Worm (Caenorhabditis elegans) whole organism, L1 larva: ENCODE measurements around the gene natc-1.

Experiments used
- ces-1 ChIP-seq: fragments of 150-350 bp; optimal IDR thresholded peaks from 2 replicates; lab custom pipeline; 2014; ENCODE audit warnings: missing biosample characterization, missing genetic modification reagents, missing genetic modification characterization
- dpl-1 ChIP-seq, 3 experiments: fragments of 150-350 bp in 2 of 3; sonication (generic microtip) in 1 of 3; optimal IDR thresholded peaks; 2 replicates each; lab custom pipeline; 2014 to 2017; ENCODE audit warnings: missing biosample characterization in 3 of 3, missing genetic modification characterization in 3 of 3, missing genetic modification reagents in 3 of 3
- egl-27 ChIP-seq, 2 experiments: fragments of 150-350 bp in 1 of 2; sonication (generic microtip); optimal IDR thresholded peaks; 3 replicates each; lab custom pipeline; 2017 to 2018; ENCODE audit warnings: missing biosample characterization in 2 of 2, missing genetic modification characterization in 2 of 2, missing genetic modification reagents in 2 of 2
- elt-3 ChIP-seq, 6 experiments: fragments of 150-350 bp in 1 of 6; sonication (generic microtip); optimal IDR thresholded peaks; 2 replicates each; lab custom pipeline; 2017 to 2018; ENCODE audit warnings: missing biosample characterization in 6 of 6, missing genetic modification characterization in 6 of 6, inconsistent platforms in 1 of 6
- mab-9 ChIP-seq: fragments of 200-800 bp; sonication (Bioruptor generic); IDR thresholded peaks from 2 replicates; pipeline ENCODE4 v1.3.6; 2022; ENCODE audit warnings: missing genetic modification reagents, missing genetic modification characterization, missing compliant biosample characterization
- rnt-1 ChIP-seq: sonication (generic microtip); optimal IDR thresholded peaks from 2 replicates; lab custom pipeline; 2016; ENCODE audit warnings: mild to moderate bottlenecking, missing genetic modification characterization, moderate library complexity, missing compliant biosample characterization
- sox-4 ChIP-seq: sonication (generic microtip); optimal IDR thresholded peaks from 2 replicates; lab custom pipeline; 2016; ENCODE audit warnings: missing genetic modification characterization, missing compliant biosample characterization
- ztf-11 ChIP-seq, 2 experiments: sonication (generic microtip); optimal IDR thresholded peaks; 2 replicates each; lab custom pipeline; 2016 to 2017; ENCODE audit warnings: missing genetic modification characterization in 2 of 2, missing biosample characterization in 1 of 2, missing compliant biosample characterization in 1 of 2

ce11 chrV:8426741-8427457 lies 35.3 kb upstream of the natc-1 start:
- no peak for TF ChIP-seq dpl-1 (GFP tag; optimal IDR thresholded peaks at IDR 0.05; lab: Kevin White, UChicago)
- TF ChIP-seq rnt-1 (tag; lab: Kevin White, UChicago) = no peak
- no peak for TF ChIP-seq ces-1
- TF ChIP-seq egl-27 (tag; optimal IDR thresholded peaks at IDR 0.05; lab: Kevin White, UChicago) = no peak
- peak in 2 of 6 experiments; percentile 27 to 88 for TF ChIP-seq elt-3 (tag; optimal IDR thresholded peaks at IDR 0.05; lab: Kevin White, UChicago)
- no peak for TF ChIP-seq mab-9 (GFP tag; lab: Robert Waterston, UW)
- TF ChIP-seq ztf-11 (tag; optimal IDR thresholded peaks at IDR 0.05; lab: Kevin White, UChicago) = no peak
- TF ChIP-seq sox-4 (tag; lab: Kevin White, UChicago) = no peak
